Fruit fly (Drosophila melanogaster) whole organism, larva: ENCODE measurements around the gene Ir75d.

ENCODE experiments used
- noc ChIP-seq: fragments of 200-800 bp; sonication (Bioruptor generic); optimal IDR thresholded peaks from 3 replicates; lab custom pipeline; 2019; ENCODE audit warnings: missing biosample characterization, mild to moderate bottlenecking, missing genetic modification characterization, moderate library complexity

Ir75d gene

dm6 chr3L:18861893-18862292 lies 49.1 kb downstream of the Ir75d start:
- TF ChIP-seq noc: no peak

DNA sequence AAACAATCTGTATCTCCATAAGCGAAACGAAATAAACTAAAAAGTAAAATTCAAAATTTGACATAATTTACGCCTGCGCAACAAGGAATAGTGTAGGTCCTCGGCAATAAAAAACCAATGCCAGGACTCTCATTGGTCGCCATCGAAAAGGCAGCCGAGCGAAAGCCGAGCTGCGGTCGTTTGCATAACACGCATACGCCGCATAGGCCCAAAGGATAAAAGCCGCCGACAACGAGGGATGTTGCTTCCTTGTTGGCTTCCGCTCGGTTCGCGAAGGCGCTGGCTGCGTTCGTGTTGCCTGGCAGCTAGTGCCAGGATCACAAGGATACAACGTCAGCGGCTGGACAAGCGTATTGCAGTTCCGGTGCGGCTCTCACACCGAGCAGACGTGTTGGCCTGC lies 50.5 kb downstream of the Ir75d start:
- TF ChIP-seq noc: no peak
